Fruit fly (Drosophila melanogaster): Measurements from ENCODE around the gene CG31709.

CG31709 gene

DNA sequence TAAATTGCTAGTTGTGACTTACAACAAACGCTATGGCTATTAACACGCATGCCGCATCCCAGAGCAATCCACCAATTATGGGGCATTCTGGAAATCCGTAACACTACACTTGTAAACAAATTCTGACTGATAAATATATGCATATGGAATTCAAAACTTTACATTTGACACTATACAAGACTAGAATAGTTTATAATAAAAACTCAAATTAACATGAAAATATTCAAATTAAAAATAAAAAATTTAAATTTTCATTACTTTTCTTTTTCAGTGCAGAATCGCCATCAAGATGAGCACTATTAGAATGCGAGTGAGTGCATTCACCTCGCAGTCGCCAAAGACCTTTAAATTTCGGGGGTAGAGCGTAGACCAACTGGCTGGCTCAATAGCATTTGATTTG is 6.5 kb upstream of the CG31709 start (continued):
- TF ChIP-seq CG13775 (GFP tag; optimal IDR thresholded peaks at IDR 0.05), result peak; percentile 1
- TF ChIP-seq CG1602 (GFP tag; optimal IDR thresholded peaks at IDR 0.05), result no peak
- no peak for TF ChIP-seq cas (GFP tag; IDR thresholded peaks at IDR 0.05)
- peak; percentile 83 for TF ChIP-seq CG2712 (tag; optimal IDR thresholded peaks at IDR 0.05)
- peak; percentile 77 for TF ChIP-seq CG10979 (tag; optimal IDR thresholded peaks at IDR 0.05)
- peak in 1 of 2 experiments; percentile 13 for TF ChIP-seq chif (GFP tag; optimal IDR thresholded peaks at IDR 0.05)
- TF ChIP-seq CG2116 (GFP tag; optimal IDR thresholded peaks at IDR 0.05), result no peak
- no peak for TF ChIP-seq Atf3 (GFP tag; optimal IDR thresholded peaks at IDR 0.05)
- no peak for TF ChIP-seq CG2199 (GFP tag; IDR thresholded peaks at IDR 0.05)
- peak; percentile 78 for TF ChIP-seq CG17829 (tag; optimal IDR thresholded peaks at IDR 0.05)
- TF ChIP-seq gcm2 (GFP tag; optimal IDR thresholded peaks at IDR 0.05), result no peak
- no peak for TF ChIP-seq CG11247 (GFP tag; IDR thresholded peaks at IDR 0.05)
- TF ChIP-seq Ssrp (tag; optimal IDR thresholded peaks at IDR 0.05), result peak; percentile 22
- peak; percentile 1 for TF ChIP-seq CG8290 (GFP tag; optimal IDR thresholded peaks at IDR 0.05)
- no peak for TF ChIP-seq CG8290 (tag; optimal IDR thresholded peaks at IDR 0.05)
- TF ChIP-seq trem (tag; optimal IDR thresholded peaks at IDR 0.05), result peak; percentile 36
- TF ChIP-seq CG11695 (GFP tag; IDR thresholded peaks at IDR 0.05), result no peak
- TF ChIP-seq CG4404 (GFP tag; IDR thresholded peaks at IDR 0.05), result peak; percentile 32; the same call in 1 of the 2 replicates
- TF ChIP-seq nmo (GFP tag; optimal IDR thresholded peaks at IDR 0.05), result peak; percentile 57
- no peak for TF ChIP-seq CG13624 (GFP tag; optimal IDR thresholded peaks at IDR 0.05)
- TF ChIP-seq CHES-1-like (GFP tag; optimal IDR thresholded peaks at IDR 0.05), result no peak
- no peak for TF ChIP-seq sc (optimal IDR thresholded peaks at IDR 0.05)
- no peak for TF ChIP-seq sc (GFP tag; optimal IDR thresholded peaks at IDR 0.05)
- peak; percentile 35 for TF ChIP-seq zf30C (GFP tag; optimal IDR thresholded peaks at IDR 0.05)
- TF ChIP-seq Tbp (GFP tag; optimal IDR thresholded peaks at IDR 0.05), result no peak
- no peak for TF ChIP-seq shn (GFP tag; optimal IDR thresholded peaks at IDR 0.05)
- no peak for TF ChIP-seq CG7357 (GFP tag; IDR thresholded peaks at IDR 0.05)
- TF ChIP-seq HLH54F (GFP tag; optimal IDR thresholded peaks at IDR 0.05), result no peak
- peak; percentile 73 for TF ChIP-seq CG17328 (GFP tag; IDR thresholded peaks at IDR 0.05)
- no peak for TF ChIP-seq corto (GFP tag; optimal IDR thresholded peaks at IDR 0.05)
- no peak for TF ChIP-seq klu (GFP tag; IDR thresholded peaks at IDR 0.05)
- no peak for TF ChIP-seq Bgb (GFP tag; IDR thresholded peaks at IDR 0.05; ENCODE audit: partially characterized antibody)
- no peak for TF ChIP-seq lmd (GFP tag; IDR thresholded peaks at IDR 0.05)
- no peak for TF ChIP-seq bigmax (GFP tag; optimal IDR thresholded peaks at IDR 0.05)
- TF ChIP-seq CG11456 (GFP tag; IDR thresholded peaks at IDR 0.05), result no peak
- TF ChIP-seq CG4424 (GFP tag; optimal IDR thresholded peaks at IDR 0.05), result peak; percentile 30
- TF ChIP-seq CG11093 (GFP tag; IDR thresholded peaks at IDR 0.05), result no peak
- TF ChIP-seq MTF-1 (GFP tag; optimal IDR thresholded peaks at IDR 0.05; ENCODE audit: borderline replicate concordance), result no peak
- TF ChIP-seq Chrac-16 (GFP tag; optimal IDR thresholded peaks at IDR 0.05), result no peak
- TF ChIP-seq jigr1 (GFP tag; IDR thresholded peaks at IDR 0.05), result no peak
- TF ChIP-seq Nf-YB (GFP tag; optimal IDR thresholded peaks at IDR 0.05), result peak; percentile 35
- TF ChIP-seq CG14710 (tag; optimal IDR thresholded peaks at IDR 0.05), result peak; percentile 71
- peak in 1 of 3 experiments; percentile 75 for TF ChIP-seq lola (GFP tag; optimal IDR thresholded peaks at IDR 0.05)
- peak; percentile 36 for TF ChIP-seq CG6254 (GFP tag; optimal IDR thresholded peaks at IDR 0.05)
- peak; percentile 10 for TF ChIP-seq twi (tag; optimal IDR thresholded peaks at IDR 0.05)
- no peak for TF ChIP-seq inv (GFP tag; IDR thresholded peaks at IDR 0.05; ENCODE audit: partially characterized antibody)
- peak; percentile 5 for TF ChIP-seq nerfin-1 (tag; optimal IDR thresholded peaks at IDR 0.05)
- no peak for TF ChIP-seq Scr (GFP tag; IDR thresholded peaks at IDR 0.05; ENCODE audit: partially characterized antibody)
- TF ChIP-seq CG16815 (GFP tag; optimal IDR thresholded peaks at IDR 0.05), result peak; percentile 12
- no peak for TF ChIP-seq dpn (GFP tag; optimal IDR thresholded peaks at IDR 0.05)
- no peak for TF ChIP-seq Oaz (GFP tag; IDR thresholded peaks at IDR 0.05)
- no peak for TF ChIP-seq hth (optimal IDR thresholded peaks at IDR 0.05)

All from whole organism, embryonic.